Worm (Caenorhabditis elegans) whole organism, L3 larva: Measurements from ENCODE around the gene inf-1.

ENCODE experiments used
- fkh-10 ChIP-seq: sonication (generic microtip); optimal IDR thresholded peaks from 2 replicates; lab custom pipeline; 2017; ENCODE audit warnings: missing biosample characterization, missing genetic modification reagents, missing genetic modification characterization
- lin-39 ChIP-seq: fragments of 150-350 bp; optimal IDR thresholded peaks from 2 replicates; lab custom pipeline; 2018; ENCODE audit warnings: missing biosample characterization, missing genetic modification reagents, missing genetic modification characterization
- pha-4 ChIP-seq: fragments of 150-350 bp; optimal IDR thresholded peaks from 2 replicates; lab custom pipeline; 2014; ENCODE audit warnings: missing biosample characterization, missing genetic modification reagents, missing genetic modification characterization

ce11 chrIII:6955766-6956165, 25.8 kb downstream of the inf-1 start:
- TF ChIP-seq fkh-10 (GFP tag; lab: Kevin White, UChicago): no peak
- TF ChIP-seq pha-4 (tag; lab: Kevin White, UChicago): no peak
- TF ChIP-seq lin-39 (tag; lab: Kevin White, UChicago): no peak
